Worm (Caenorhabditis elegans) whole organism, late embryonic: ENCODE data around the gene nhr-91.

Source experiments
- ama-1 ChIP-seq: fragments of 150-350 bp; optimal IDR thresholded peaks from 2 replicates; lab custom pipeline; 2014
- ceh-19 ChIP-seq: fragments of 200-800 bp; sonication (Bioruptor generic); optimal IDR thresholded peaks from 2 replicates; lab custom pipeline; 2018; ENCODE audit warnings: mild to moderate bottlenecking, missing genetic modification characterization, missing compliant biosample characterization
- ceh-9 ChIP-seq: sonication (generic microtip); optimal IDR thresholded peaks from 2 replicates; lab custom pipeline; 2016; ENCODE audit warnings: mild to moderate bottlenecking, missing genetic modification characterization, inconsistent platforms, missing compliant biosample characterization
- che-1 ChIP-seq: sonication (generic microtip); optimal IDR thresholded peaks from 2 replicates; lab custom pipeline; 2016; ENCODE audit warnings: mild to moderate bottlenecking, missing genetic modification characterization, missing compliant biosample characterization
- elt-2 ChIP-seq: sonication (generic microtip); optimal IDR thresholded peaks from 2 replicates; lab custom pipeline; 2016; ENCODE audit warnings: missing genetic modification reagents, missing genetic modification characterization, missing compliant biosample characterization
- elt-4 ChIP-seq: sonication (generic microtip); optimal IDR thresholded peaks from 2 replicates; lab custom pipeline; 2016; ENCODE audit warnings: missing genetic modification characterization, missing compliant biosample characterization
- hlh-13 ChIP-seq: fragments of 200-800 bp; sonication (Bioruptor generic); optimal IDR thresholded peaks from 2 replicates; lab custom pipeline; 2018; ENCODE audit warnings: mild to moderate bottlenecking, missing genetic modification characterization, missing compliant biosample characterization
- hlh-30 ChIP-seq: sonication (generic microtip); optimal IDR thresholded peaks from 2 replicates; lab custom pipeline; 2017; ENCODE audit warnings: antibody characterized with exemption, missing genetic modification characterization, missing compliant biosample characterization; ENCODE audit not compliant: insufficient read depth
- hlh-8 ChIP-seq: sonication (generic microtip); optimal IDR thresholded peaks from 2 replicates; lab custom pipeline; 2016; ENCODE audit warnings: missing genotype, missing genetic modification characterization, missing compliant biosample characterization
- lim-6 ChIP-seq: sonication (generic microtip); optimal IDR thresholded peaks from 2 replicates; lab custom pipeline; 2016; ENCODE audit warnings: missing genetic modification characterization, missing compliant biosample characterization
- pqm-1 ChIP-seq: sonication (generic microtip); optimal IDR thresholded peaks from 2 replicates; lab custom pipeline; 2016; ENCODE audit warnings: missing genetic modification characterization, missing compliant biosample characterization
- sox-4 ChIP-seq: sonication (generic microtip); optimal IDR thresholded peaks from 2 replicates; lab custom pipeline; 2017; ENCODE audit warnings: mild to moderate bottlenecking, missing genetic modification characterization, inconsistent platforms, missing compliant biosample characterization
- tbx-2 ChIP-seq: sonication (generic microtip); optimal IDR thresholded peaks from 2 replicates; lab custom pipeline; 2016; ENCODE audit warnings: missing genetic modification characterization, missing compliant biosample characterization
- unc-3 ChIP-seq, 2 experiments: fragments of 200-800 bp in 1 of 2; sonication (Bioruptor generic) in 1 of 2; sonication (generic microtip) in 1 of 2; conservative IDR thresholded peaks in 1 of 2; optimal IDR thresholded peaks in 1 of 2; 2 replicates each; pipeline versions ENCODE4 v1.3.6 to Lab custom; 2016 to 2022; ENCODE audit warnings: missing compliant biosample characterization in 2 of 2, missing genetic modification characterization in 2 of 2, missing genetic modification reagents in 1 of 2

DNA sequence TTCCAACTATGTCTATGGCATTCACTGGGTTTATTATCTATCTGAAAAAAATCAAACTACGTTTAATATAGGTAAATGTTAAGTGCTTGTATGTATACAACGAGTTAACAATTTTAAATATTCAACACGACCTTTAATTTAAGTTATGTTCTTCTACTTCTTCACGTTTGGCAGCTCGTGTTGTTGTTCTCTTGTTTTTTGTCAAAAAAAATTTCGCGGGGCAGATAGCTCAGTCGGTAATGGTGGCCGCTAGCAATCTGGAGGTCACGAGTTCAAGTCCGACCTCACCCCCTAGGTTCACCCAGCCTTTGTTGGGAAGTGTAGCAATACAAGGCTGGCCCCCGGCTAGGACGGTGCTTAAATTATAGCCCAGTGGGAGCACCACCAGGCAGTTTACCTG, 43.7 kb downstream of the nhr-91 start:
- TF ChIP-seq hlh-13 (GFP tag; lab: Kevin White, UChicago) (no peak), elt-4 (tag; lab: Kevin White, UChicago) (no peak), sox-4 (tag; lab: Kevin White, UChicago) (no peak), ceh-19 (GFP tag; lab: Kevin White, UChicago) (no peak), hlh-8 (tag; lab: Kevin White, UChicago) (no peak), unc-3 (GFP tag; conservative IDR thresholded peaks at IDR 0.05; lab: Robert Waterston, UW) (no peak), unc-3 (tag; optimal IDR thresholded peaks at IDR 0.05; lab: Kevin White, UChicago) (no peak), tbx-2 (tag; lab: Kevin White, UChicago) (no peak), elt-2 (no peak), pqm-1 (tag; lab: Kevin White, UChicago) (no peak), ama-1 (lab: Kevin White, UChicago) (no peak), lim-6 (tag; lab: Kevin White, UChicago) (no peak), che-1 (tag; lab: Kevin White, UChicago) (no peak), hlh-30 (tag; lab: Kevin White, UChicago) (no peak), ceh-9 (tag; lab: Kevin White, UChicago) (no peak)
